Worm (Caenorhabditis elegans) whole organism, late embryonic: Measurements from ENCODE around the gene hil-7.
A peak's percentile ranks its signal among the peaks of the same experiment; 100 is the strongest.

Source experiments
- C38D4.7 ChIP-seq: fragments of 200-800 bp; sonication (Bioruptor generic); optimal IDR thresholded peaks from 2 replicates; lab custom pipeline; 2018; ENCODE audit warnings: mild to moderate bottlenecking, missing genetic modification characterization, moderate library complexity, missing compliant biosample characterization
- F13H6.1 ChIP-seq: sonication (generic microtip); optimal IDR thresholded peaks from 2 replicates; lab custom pipeline; 2016; ENCODE audit warnings: missing genetic modification characterization, missing compliant biosample characterization
- K02D7.2 ChIP-seq: sonication (generic microtip); optimal IDR thresholded peaks from 2 replicates; lab custom pipeline; 2017; ENCODE audit warnings: mild to moderate bottlenecking, missing genetic modification characterization, missing compliant biosample characterization
- T23F11.4 ChIP-seq: fragments of 200-800 bp; sonication (Bioruptor generic); optimal IDR thresholded peaks from 2 replicates; lab custom pipeline; 2018; ENCODE audit warnings: mild to moderate bottlenecking, missing genetic modification characterization, missing compliant biosample characterization
- ama-1 ChIP-seq: fragments of 150-350 bp; optimal IDR thresholded peaks from 2 replicates; lab custom pipeline; 2014
- ceh-14 ChIP-seq: sonication (generic microtip); optimal IDR thresholded peaks from 2 replicates; lab custom pipeline; 2016; ENCODE audit warnings: missing genotype, missing genetic modification characterization, missing compliant biosample characterization
- ceh-19 ChIP-seq: fragments of 200-800 bp; sonication (Bioruptor generic); optimal IDR thresholded peaks from 2 replicates; lab custom pipeline; 2018; ENCODE audit warnings: mild to moderate bottlenecking, missing genetic modification characterization, missing compliant biosample characterization
- ceh-2 ChIP-seq: sonication (generic microtip); optimal IDR thresholded peaks from 2 replicates; lab custom pipeline; 2016; ENCODE audit warnings: missing genotype, missing genetic modification characterization, missing compliant biosample characterization
- ceh-31 ChIP-seq: sonication (generic microtip); optimal IDR thresholded peaks from 2 replicates; lab custom pipeline; 2016; ENCODE audit warnings: missing genetic modification characterization, missing compliant biosample characterization
- ceh-34 ChIP-seq: sonication (generic microtip); optimal IDR thresholded peaks from 2 replicates; lab custom pipeline; 2016; ENCODE audit warnings: mild to moderate bottlenecking, missing genetic modification characterization, missing compliant biosample characterization
- ceh-45 ChIP-seq: fragments of 200-800 bp; sonication (Bioruptor generic); IDR thresholded peaks from 2 replicates; pipeline ENCODE4 v1.3.6; 2022; ENCODE audit warnings: missing genetic modification reagents, missing genetic modification characterization, missing compliant biosample characterization
- ceh-9 ChIP-seq: sonication (generic microtip); optimal IDR thresholded peaks from 2 replicates; lab custom pipeline; 2016; ENCODE audit warnings: mild to moderate bottlenecking, missing genetic modification characterization, inconsistent platforms, missing compliant biosample characterization
- che-1 ChIP-seq: sonication (generic microtip); optimal IDR thresholded peaks from 2 replicates; lab custom pipeline; 2016; ENCODE audit warnings: mild to moderate bottlenecking, missing genetic modification characterization, missing compliant biosample characterization
- dmd-4 ChIP-seq: sonication (generic microtip); optimal IDR thresholded peaks from 2 replicates; lab custom pipeline; 2016; ENCODE audit warnings: borderline replicate concordance, missing genetic modification characterization, missing compliant biosample characterization
- elt-2 ChIP-seq: sonication (generic microtip); optimal IDR thresholded peaks from 2 replicates; lab custom pipeline; 2016; ENCODE audit warnings: missing genetic modification reagents, missing genetic modification characterization, missing compliant biosample characterization
- fkh-10 ChIP-seq: fragments of 150-350 bp; optimal IDR thresholded peaks from 2 replicates; lab custom pipeline; 2014; ENCODE audit warnings: missing biosample characterization, missing genetic modification reagents, missing genetic modification characterization
- gmeb-2 ChIP-seq: sonication (generic microtip); optimal IDR thresholded peaks from 2 replicates; lab custom pipeline; 2016; ENCODE audit warnings: missing genetic modification characterization, inconsistent platforms, missing compliant biosample characterization
- hlh-13 ChIP-seq: fragments of 200-800 bp; sonication (Bioruptor generic); optimal IDR thresholded peaks from 2 replicates; lab custom pipeline; 2018; ENCODE audit warnings: mild to moderate bottlenecking, missing genetic modification characterization, missing compliant biosample characterization
- hlh-15 ChIP-seq: sonication (generic microtip); optimal IDR thresholded peaks from 2 replicates; lab custom pipeline; 2016; ENCODE audit warnings: missing genetic modification characterization, missing compliant biosample characterization
- hlh-30 ChIP-seq: sonication (generic microtip); optimal IDR thresholded peaks from 2 replicates; lab custom pipeline; 2017; ENCODE audit warnings: antibody characterized with exemption, missing genetic modification characterization, missing compliant biosample characterization; ENCODE audit not compliant: insufficient read depth
- hlh-6 ChIP-seq: sonication (generic microtip); optimal IDR thresholded peaks from 2 replicates; lab custom pipeline; 2016; ENCODE audit warnings: missing genotype, missing genetic modification characterization, missing compliant biosample characterization
- hlh-8 ChIP-seq: sonication (generic microtip); optimal IDR thresholded peaks from 2 replicates; lab custom pipeline; 2016; ENCODE audit warnings: missing genotype, missing genetic modification characterization, missing compliant biosample characterization
- lim-6 ChIP-seq: sonication (generic microtip); optimal IDR thresholded peaks from 2 replicates; lab custom pipeline; 2016; ENCODE audit warnings: missing genetic modification characterization, missing compliant biosample characterization
- lin-11 ChIP-seq: fragments of 200-800 bp; sonication (Bioruptor generic); optimal IDR thresholded peaks from 2 replicates; lab custom pipeline; 2018; ENCODE audit warnings: mild to moderate bottlenecking, missing genetic modification characterization, missing compliant biosample characterization
- mec-3 ChIP-seq: sonication (generic microtip); optimal IDR thresholded peaks from 2 replicates; lab custom pipeline; 2016; ENCODE audit warnings: borderline replicate concordance, missing genetic modification characterization, missing compliant biosample characterization
- nhr-11 ChIP-seq: fragments of 150-350 bp; optimal IDR thresholded peaks from 2 replicates; lab custom pipeline; 2014; ENCODE audit warnings: missing biosample characterization, missing genetic modification characterization
- nhr-232 ChIP-seq: sonication (generic microtip); optimal IDR thresholded peaks from 2 replicates; lab custom pipeline; 2016; ENCODE audit warnings: missing genetic modification characterization, missing compliant biosample characterization
- npax-4 ChIP-seq: sonication (generic microtip); optimal IDR thresholded peaks from 2 replicates; lab custom pipeline; 2016; ENCODE audit warnings: missing genetic modification characterization, missing compliant biosample characterization
- pag-3 ChIP-seq: sonication (generic microtip); optimal IDR thresholded peaks from 2 replicates; lab custom pipeline; 2016; ENCODE audit warnings: missing compliant biosample characterization, missing genetic modification characterization, borderline replicate concordance
- pat-9 ChIP-seq: fragments of 200-800 bp; sonication (Bioruptor generic); optimal IDR thresholded peaks from 2 replicates; lab custom pipeline; 2018; ENCODE audit warnings: mild to moderate bottlenecking, missing genetic modification characterization, moderate library complexity, missing compliant biosample characterization
- pax-1 ChIP-seq: fragments of 150-350 bp; optimal IDR thresholded peaks from 2 replicates; lab custom pipeline; 2014; ENCODE audit warnings: missing biosample characterization, missing genetic modification characterization
- pha-2 ChIP-seq: sonication (generic microtip); optimal IDR thresholded peaks from 2 replicates; lab custom pipeline; 2017; ENCODE audit warnings: mild to moderate bottlenecking, missing genetic modification characterization, missing compliant biosample characterization
- pqm-1 ChIP-seq: sonication (generic microtip); optimal IDR thresholded peaks from 2 replicates; lab custom pipeline; 2016; ENCODE audit warnings: missing genetic modification characterization, missing compliant biosample characterization
- pros-1 ChIP-seq: fragments of 150-350 bp; optimal IDR thresholded peaks from 2 replicates; lab custom pipeline; 2014; ENCODE audit warnings: missing biosample characterization, missing genetic modification reagents, missing genetic modification characterization
- ref-2 ChIP-seq: sonication (generic microtip); optimal IDR thresholded peaks from 2 replicates; lab custom pipeline; 2016; ENCODE audit warnings: missing genetic modification characterization, missing compliant biosample characterization
- rnt-1 ChIP-seq: sonication (generic microtip); optimal IDR thresholded peaks from 2 replicates; lab custom pipeline; 2016; ENCODE audit warnings: missing genetic modification characterization, missing compliant biosample characterization
- sdc-2 ChIP-seq: sonication (generic microtip); optimal IDR thresholded peaks from 2 replicates; lab custom pipeline; 2016; ENCODE audit warnings: missing genotype, missing genetic modification characterization, missing compliant biosample characterization
- sox-2 ChIP-seq: fragments of 200-800 bp; sonication (Bioruptor generic); IDR thresholded peaks from 2 replicates; pipeline ENCODE4 v1.3.6; 2022; ENCODE audit warnings: missing genetic modification reagents, missing genetic modification characterization, missing compliant biosample characterization
- sox-4 ChIP-seq: sonication (generic microtip); optimal IDR thresholded peaks from 2 replicates; lab custom pipeline; 2017; ENCODE audit warnings: mild to moderate bottlenecking, missing genetic modification characterization, inconsistent platforms, missing compliant biosample characterization
- syd-9 ChIP-seq: sonication (generic microtip); optimal IDR thresholded peaks from 2 replicates; lab custom pipeline; 2016; ENCODE audit warnings: mild to moderate bottlenecking, missing genetic modification characterization, moderate library complexity, missing compliant biosample characterization
- tbx-2 ChIP-seq: sonication (generic microtip); optimal IDR thresholded peaks from 2 replicates; lab custom pipeline; 2016; ENCODE audit warnings: missing genetic modification characterization, missing compliant biosample characterization
- tbx-7 ChIP-seq: sonication (generic microtip); optimal IDR thresholded peaks from 2 replicates; lab custom pipeline; 2016; ENCODE audit warnings: missing genotype, missing genetic modification characterization, missing compliant biosample characterization
- ttx-3 ChIP-seq: sonication (generic microtip); optimal IDR thresholded peaks from 2 replicates; lab custom pipeline; 2016; ENCODE audit warnings: missing genetic modification reagents, missing genetic modification characterization, missing compliant biosample characterization
- unc-3 ChIP-seq, 2 experiments: fragments of 200-800 bp in 1 of 2; sonication (Bioruptor generic) in 1 of 2; sonication (generic microtip) in 1 of 2; conservative IDR thresholded peaks in 1 of 2; optimal IDR thresholded peaks in 1 of 2; 2 replicates each; pipeline versions ENCODE4 v1.3.6 to Lab custom; 2016 to 2022; ENCODE audit warnings: missing compliant biosample characterization in 2 of 2, missing genetic modification characterization in 2 of 2, missing genetic modification reagents in 1 of 2
- unc-55 ChIP-seq: sonication (generic microtip); optimal IDR thresholded peaks from 2 replicates; lab custom pipeline; 2017; ENCODE audit warnings: missing biosample characterization, missing genetic modification reagents, missing genetic modification characterization
- zip-5 ChIP-seq: sonication (generic microtip); optimal IDR thresholded peaks from 2 replicates; lab custom pipeline; 2016; ENCODE audit warnings: missing genetic modification characterization, missing compliant biosample characterization

hil-7 gene

DNA sequence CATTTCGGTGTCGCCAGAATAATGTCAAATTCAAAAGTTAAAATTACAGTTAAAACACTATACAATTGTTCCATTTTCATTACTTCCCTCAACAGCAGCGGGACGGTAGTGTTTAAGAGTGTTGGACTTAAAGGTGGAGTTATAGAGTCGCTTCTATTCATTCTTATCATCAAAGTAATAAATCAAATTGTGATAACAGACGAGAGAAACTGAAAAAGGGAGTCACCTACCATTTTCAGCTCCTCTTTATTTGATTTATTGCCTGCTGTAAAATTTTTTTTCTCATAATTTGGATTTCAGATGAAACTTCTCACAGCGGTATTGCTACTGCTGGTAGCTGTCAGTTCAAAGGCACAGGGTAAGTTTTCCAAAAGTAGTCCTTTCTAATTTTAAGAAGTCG is 6.2 kb upstream of the hil-7 start, which contains the start of gene C01B10.6:
Gene C01B10.6 (plus strand): TSS at position 301 of the 400 bp plus-strand sequence.
- TF ChIP-seq sox-4 = no peak
- no peak for TF ChIP-seq rnt-1 (tag; lab: Kevin White, UChicago)
- TF ChIP-seq zip-5 = no peak
- TF ChIP-seq che-1 (tag; lab: Kevin White, UChicago) = no peak
- no peak for TF ChIP-seq C38D4.7 (GFP tag; lab: Kevin White, UChicago)
- no peak for TF ChIP-seq tbx-7 (tag; lab: Kevin White, UChicago)
- no peak for TF ChIP-seq T23F11.4 (GFP tag; lab: Kevin White, UChicago)
- TF ChIP-seq dmd-4 (tag; lab: Kevin White, UChicago) = no peak
- TF ChIP-seq K02D7.2 (tag; lab: Kevin White, UChicago) = no peak

- TF ChIP-seq mec-3 (no peak), ceh-31 (tag; lab: Kevin White, UChicago) (peak; percentile 12), rnt-1 (tag; lab: Kevin White, UChicago) (peak; percentile 12), ama-1 (lab: Kevin White, UChicago) (peak; percentile 93), pros-1 (tag; lab: Kevin White, UChicago) (peak; percentile 42), gmeb-2 (tag; lab: Kevin White, UChicago) (no peak), pha-2 (no peak), npax-4 (tag; lab: Kevin White, UChicago) (no peak)
These were observed 793 bp downstream of the hil-7 start for ce11 chrIV:6646905-6647304.

- TF ChIP-seq ceh-14 (tag; lab: Kevin White, UChicago) (peak; percentile 74), nhr-11 (tag; lab: Kevin White, UChicago) (peak; percentile 54), hlh-15 (no peak), ceh-45 (GFP tag; lab: Robert Waterston, UW) (no peak), unc-3 (GFP tag; conservative IDR thresholded peaks at IDR 0.05; lab: Robert Waterston, UW) (no peak), unc-3 (tag; optimal IDR thresholded peaks at IDR 0.05; lab: Kevin White, UChicago) (no peak), ceh-19 (GFP tag; lab: Kevin White, UChicago) (peak; percentile 49), tbx-2 (tag; lab: Kevin White, UChicago) (peak; percentile 71), T23F11.4 (GFP tag; lab: Kevin White, UChicago) (no peak), che-1 (tag; lab: Kevin White, UChicago) (no peak), ceh-2 (tag; lab: Kevin White, UChicago) (peak; percentile 60), pax-1 (tag; lab: Kevin White, UChicago) (peak; percentile 29), K02D7.2 (tag; lab: Kevin White, UChicago) (no peak), hlh-13 (GFP tag; lab: Kevin White, UChicago) (no peak), sdc-2 (no peak), sox-2 (GFP tag; lab: Robert Waterston, UW) (no peak), ama-1 (lab: Kevin White, UChicago) (no peak), unc-55 (peak; percentile 91), lim-6 (tag; lab: Kevin White, UChicago) (peak; percentile 9), ceh-34 (tag; lab: Kevin White, UChicago) (peak; percentile 61), pqm-1 (tag; lab: Kevin White, UChicago) (no peak), zip-5 (no peak), hlh-6 (tag; lab: Kevin White, UChicago) (no peak), nhr-232 (tag; lab: Kevin White, UChicago) (no peak), ref-2 (tag; lab: Kevin White, UChicago) (peak; percentile 18), ceh-9 (tag; lab: Kevin White, UChicago) (no peak), pat-9 (tag; lab: Kevin White, UChicago) (no peak), pha-2 (peak; percentile 73), ceh-31 (tag; lab: Kevin White, UChicago) (peak; percentile 92), mec-3 (no peak), gmeb-2 (tag; lab: Kevin White, UChicago) (no peak), F13H6.1 (tag; lab: Kevin White, UChicago) (peak; percentile 33), pag-3 (no peak), dmd-4 (tag; lab: Kevin White, UChicago) (peak; percentile 69), tbx-7 (tag; lab: Kevin White, UChicago) (no peak), hlh-30 (tag; lab: Kevin White, UChicago) (no peak), lin-11 (no peak), sox-4 (no peak), ttx-3 (tag; lab: Kevin White, UChicago) (no peak), syd-9 (tag; lab: Kevin White, UChicago) (no peak), fkh-10 (GFP tag; lab: Kevin White, UChicago) (no peak), hlh-8 (no peak), elt-2 (tag; lab: Kevin White, UChicago) (no peak), npax-4 (tag; lab: Kevin White, UChicago) (no peak)
These were observed 2.5 kb downstream of the hil-7 start for ce11 chrIV:6648625-6649024.
